Fruit fly (Drosophila melanogaster): ENCODE data around the gene Hexo2.

The Hexo2 gene

dm6 chrX:8681189-8681821 is 28.1 kb upstream of the Hexo2 start, which contains the start of gene CAH3 (continued):
- peak; percentile 89 for TF ChIP-seq vri (GFP tag; optimal IDR thresholded peaks at IDR 0.05)
- peak; percentile 96 for TF ChIP-seq eg (GFP tag; IDR thresholded peaks at IDR 0.05)
- peak; percentile 92 for TF ChIP-seq CG9139 (GFP tag; optimal IDR thresholded peaks at IDR 0.05)
- TF ChIP-seq CG3919 (GFP tag; optimal IDR thresholded peaks at IDR 0.05) = peak; percentile 95
- peak; percentile 90 for TF ChIP-seq Gug (GFP tag; IDR thresholded peaks at IDR 0.05)
- TF ChIP-seq Eip75B (GFP tag; optimal IDR thresholded peaks at IDR 0.05) = peak; percentile 94
- TF ChIP-seq achi (GFP tag; optimal IDR thresholded peaks at IDR 0.05) = peak; percentile 92
- peak; percentile 77 for TF ChIP-seq fd85E (GFP tag; optimal IDR thresholded peaks at IDR 0.05)
- peak; percentile 96 for TF ChIP-seq CG6163 (GFP tag; IDR thresholded peaks at IDR 0.05)
- TF ChIP-seq CG11902 (GFP tag; optimal IDR thresholded peaks at IDR 0.05) = peak; percentile 87
- TF ChIP-seq CG8632 (GFP tag; optimal IDR thresholded peaks at IDR 0.05) = peak; percentile 92
- TF ChIP-seq pdm3 (GFP tag; optimal IDR thresholded peaks at IDR 0.05) = peak; percentile 96
- peak; percentile 94 for TF ChIP-seq Ets96B (tag; optimal IDR thresholded peaks at IDR 0.05)
- TF ChIP-seq fkh (GFP tag; optimal IDR thresholded peaks at IDR 0.05) = peak; percentile 38
- peak; percentile 98 for TF ChIP-seq Eip78C (GFP tag)
- peak; percentile 95 for TF ChIP-seq cyc (GFP tag; optimal IDR thresholded peaks at IDR 0.05)
- TF ChIP-seq Hr39 (GFP tag; optimal IDR thresholded peaks at IDR 0.05) = peak; percentile 96
- TF ChIP-seq fd59A (GFP tag; optimal IDR thresholded peaks at IDR 0.05) = peak; percentile 94
- peak; percentile 94 for TF ChIP-seq Smox (GFP tag; optimal IDR thresholded peaks at IDR 0.05)
- TF ChIP-seq CG6792 (GFP tag; optimal IDR thresholded peaks at IDR 0.05) = peak; percentile 95
- peak; percentile 95 for TF ChIP-seq Sox102F (GFP tag; optimal IDR thresholded peaks at IDR 0.05)
- peak; percentile 93 for TF ChIP-seq net (GFP tag; optimal IDR thresholded peaks at IDR 0.05)
- TF ChIP-seq CG7368 (GFP tag; optimal IDR thresholded peaks at IDR 0.05) = peak; percentile 92
- peak; percentile 83 for TF ChIP-seq Blimp-1 (GFP tag; optimal IDR thresholded peaks at IDR 0.05)
- peak; percentile 95 for TF ChIP-seq dac (GFP tag; optimal IDR thresholded peaks at IDR 0.05)
- TF ChIP-seq CG6808 (GFP tag; optimal IDR thresholded peaks at IDR 0.05) = peak; percentile 93
- peak; percentile 89 for TF ChIP-seq CG11294 (GFP tag; IDR thresholded peaks at IDR 0.05)
- peak; percentile 96 for TF ChIP-seq Met (GFP tag; optimal IDR thresholded peaks at IDR 0.05)
- peak; percentile 93 for TF ChIP-seq CG10631 (GFP tag; optimal IDR thresholded peaks at IDR 0.05)
- TF ChIP-seq Hr38 (GFP tag; optimal IDR thresholded peaks at IDR 0.05) = no peak
- TF ChIP-seq CG4318 (GFP tag; optimal IDR thresholded peaks at IDR 0.05) = peak; percentile 92
- peak; percentile 94 to 96 for TF ChIP-seq ss (GFP tag; optimal IDR thresholded peaks at IDR 0.05)
- peak; percentile 89 to 94 for TF ChIP-seq salr (GFP tag; optimal IDR thresholded peaks at IDR 0.05)

- TF ChIP-seq CG6276 (GFP tag; optimal IDR thresholded peaks at IDR 0.05) = peak; percentile 58
- TF ChIP-seq Hr4 (GFP tag; optimal IDR thresholded peaks at IDR 0.05) = peak; percentile 16
- peak; percentile 1 for TF ChIP-seq CG9139 (GFP tag; optimal IDR thresholded peaks at IDR 0.05)
- TF ChIP-seq dac (GFP tag; optimal IDR thresholded peaks at IDR 0.05) = no peak
- TF ChIP-seq CG8119 (GFP tag; IDR thresholded peaks at IDR 0.05) = peak; percentile 65; the same call in 2 of the 3 replicates
- peak; percentile 85 for TF ChIP-seq eg (GFP tag; IDR thresholded peaks at IDR 0.05)
- TF ChIP-seq ss (GFP tag; optimal IDR thresholded peaks at IDR 0.05) = peak in 1 of 2 experiments; percentile 42
- TF ChIP-seq CG11902 (GFP tag; optimal IDR thresholded peaks at IDR 0.05) = no peak
- no peak for TF ChIP-seq Sox14 (GFP tag; optimal IDR thresholded peaks at IDR 0.05)
- TF ChIP-seq Eip78C (GFP tag) = peak; percentile 66
- TF ChIP-seq CG3919 (GFP tag; optimal IDR thresholded peaks at IDR 0.05) = no peak
- peak; percentile 30 for TF ChIP-seq fkh (GFP tag; optimal IDR thresholded peaks at IDR 0.05)
- peak; percentile 59; the same call in 2 of the 3 replicates for TF ChIP-seq CG6163 (GFP tag; IDR thresholded peaks at IDR 0.05)
- TF ChIP-seq CG3032 (tag; optimal IDR thresholded peaks at IDR 0.05) = no peak
- peak; percentile 79 for TF ChIP-seq svp (GFP tag)
- TF ChIP-seq CG15336 (GFP tag; IDR thresholded peaks at IDR 0.05) = peak; percentile 62
- TF ChIP-seq Lpt (GFP tag; optimal IDR thresholded peaks at IDR 0.05) = peak; percentile 18
Observed at dm6 chrX:8681822-8682632, 27.4 kb upstream of the Hexo2 start.
